Fruit fly (Drosophila melanogaster) whole organism, adult: ENCODE measurements around the gene CG34116.

Experiments used
- CG33017 ChIP-seq: fragments of 200-800 bp; sonication (Bioruptor generic); optimal IDR thresholded peaks from 2 replicates; lab custom pipeline; 2018; ENCODE audit warnings: missing biosample characterization, mild to moderate bottlenecking, missing genetic modification characterization, moderate library complexity
- Clk ChIP-seq: fragments of 200-800 bp; sonication (Bioruptor generic); optimal IDR thresholded peaks from 2 replicates; lab custom pipeline; 2017; ENCODE audit warnings: missing biosample characterization, missing genetic modification characterization
- cic ChIP-seq: fragments of 200-800 bp; sonication (Bioruptor generic); optimal IDR thresholded peaks from 2 replicates; lab custom pipeline; 2017; ENCODE audit warnings: missing biosample characterization, mild to moderate bottlenecking, missing genetic modification characterization, moderate library complexity
- kay ChIP-seq: fragments of 200-800 bp; sonication (Bioruptor generic); peaks from one replicate; lab custom pipeline; 2016; ENCODE audit warnings: missing biosample characterization, missing genetic modification characterization, borderline replicate concordance
- toe ChIP-seq: fragments of 200-800 bp; sonication (Bioruptor generic); optimal IDR thresholded peaks from 2 replicates; lab custom pipeline; 2016; ENCODE audit warnings: missing biosample characterization, missing genetic modification characterization

DNA sequence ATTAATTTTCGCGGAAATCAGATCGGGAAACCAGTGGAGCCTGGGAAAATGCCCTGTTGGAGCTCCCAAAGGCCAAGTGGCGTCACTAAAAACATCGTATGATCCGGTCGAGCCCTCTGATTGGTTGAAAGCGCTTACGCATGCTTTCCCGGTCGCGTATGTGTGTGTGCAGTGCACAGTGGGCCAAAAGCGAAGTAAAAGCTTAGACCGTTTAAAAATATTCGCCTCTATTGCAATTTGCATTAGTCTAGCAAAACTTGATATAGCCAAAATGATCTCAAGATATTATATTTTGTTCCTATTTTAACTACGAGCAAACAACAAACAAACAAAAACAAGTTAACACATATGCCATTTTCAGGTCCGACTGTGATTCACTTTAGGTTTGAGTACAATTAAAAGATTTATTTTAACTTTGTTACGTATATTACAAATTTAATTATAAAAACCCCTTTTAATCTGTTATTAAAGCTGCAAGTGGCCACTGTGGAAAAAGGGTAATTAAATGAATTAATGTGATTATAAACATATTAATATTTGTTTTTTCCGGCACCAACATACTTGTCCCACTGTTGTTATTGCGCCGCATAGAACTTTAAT, 11.5 kb downstream of the CG34116 start:
- peak; percentile 87 for TF ChIP-seq CG33017 (tag; lab: Kevin White, UChicago)
- peak; percentile 98 for TF ChIP-seq kay (GFP tag; lab: Kevin White, UChicago)
- peak; percentile 69 for TF ChIP-seq Clk (GFP tag; lab: Kevin White, UChicago)
- TF ChIP-seq toe (GFP tag; lab: Kevin White, UChicago) = peak; percentile 86
- peak; percentile 66 for TF ChIP-seq cic (GFP tag; lab: Kevin White, UChicago)
